Worm (Caenorhabditis elegans): ENCODE data around the gene W01C8.5.

Gene W01C8.5

DNA sequence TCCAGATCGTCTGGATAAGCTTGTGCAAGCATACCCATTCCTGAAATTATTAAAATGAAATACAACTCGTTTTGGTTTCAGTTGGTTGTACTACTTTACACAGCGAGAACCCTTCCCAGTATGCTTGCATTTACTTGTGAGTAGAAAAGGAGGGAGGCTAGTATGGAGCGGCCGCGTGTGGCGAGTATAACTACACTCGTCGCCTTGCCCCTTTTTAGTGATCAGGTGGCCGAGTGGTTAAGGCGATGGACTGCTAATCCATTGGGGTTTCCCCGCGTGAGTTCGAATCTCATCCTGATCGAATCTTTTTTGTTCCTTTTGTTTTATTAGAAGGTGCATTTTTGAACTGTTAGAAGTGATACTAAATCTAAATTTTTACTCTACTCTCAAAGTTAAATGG is 10.7 kb upstream of the W01C8.5 start (continued):
- TF ChIP-seq F37B4.10 (GFP tag; IDR thresholded peaks at IDR 0.05) (0 out of 2 replicates have a peak, but pooled peaks have one; percentile 52), K12H6.12 (tag; optimal IDR thresholded peaks at IDR 0.05) (peak; percentile 14), sptf-2 (GFP tag; optimal IDR thresholded peaks at IDR 0.05) (peak; percentile 19), egrh-3 (GFP tag; IDR thresholded peaks at IDR 0.05) (0 out of 2 replicates have a peak, but pooled peaks have one; percentile 41), B0336.3 (GFP tag; IDR thresholded peaks at IDR 0.05) (peak; percentile 64; the same call in 1 of the 2 replicates), bed-2 (GFP tag; IDR thresholded peaks at IDR 0.05) (peak; percentile 65; the same call in 1 of the 2 replicates), akir-1 (GFP tag; optimal IDR thresholded peaks at IDR 0.05) (peak; percentile 59), rpc-1 (optimal IDR thresholded peaks at IDR 0.05) (peak; percentile 96), rpc-1 (tag; optimal IDR thresholded peaks at IDR 0.05) (peak; percentile 93), mes-4 (tag; optimal IDR thresholded peaks at IDR 0.05) (peak; percentile 80), F57C9.4 (tag; optimal IDR thresholded peaks at IDR 0.05) (no peak), attf-5 (GFP tag; optimal IDR thresholded peaks at IDR 0.05) (peak; percentile 56), F10E7.11 (tag; optimal IDR thresholded peaks at IDR 0.05) (peak; percentile 66), mxl-1 (tag; optimal IDR thresholded peaks at IDR 0.05) (peak; percentile 28), ztf-18 (tag; optimal IDR thresholded peaks at IDR 0.05) (peak; percentile 71), hmg-20 (GFP tag; IDR thresholded peaks at IDR 0.05) (peak; percentile 78), Y95B8A.8 (GFP tag; IDR thresholded peaks at IDR 0.05) (peak; percentile 48; the same call in 1 of the 2 replicates), dpl-1 (GFP tag; optimal IDR thresholded peaks at IDR 0.05) (no peak), unc-130 (GFP tag; optimal IDR thresholded peaks at IDR 0.05) (peak; percentile 59), fkh-3 (tag; optimal IDR thresholded peaks at IDR 0.05) (peak; percentile 26), K11D2.4 (GFP tag; IDR thresholded peaks at IDR 0.05) (0 out of 2 replicates have a peak, but pooled peaks have one; percentile 45), lin-26 (GFP tag; IDR thresholded peaks at IDR 0.05) (peak; percentile 94), B0035.1 (tag; optimal IDR thresholded peaks at IDR 0.05) (peak; percentile 58), nfyb-1 (GFP tag; IDR thresholded peaks at IDR 0.05) (peak; percentile 92; the same call in 1 of the 2 replicates), pbrm-1 (GFP tag; IDR thresholded peaks at IDR 0.05) (peak; percentile 90), ceh-79 (tag; optimal IDR thresholded peaks at IDR 0.05) (no peak), tbp1 (GFP tag; optimal IDR thresholded peaks at IDR 0.05) (peak; percentile 97), ceh-91 (GFP tag; IDR thresholded peaks at IDR 0.05) (no peak), dpff-1 (tag; optimal IDR thresholded peaks at IDR 0.05) (no peak), athp-1 (tag; optimal IDR thresholded peaks at IDR 0.05) (peak; percentile 74), F52B5.7 (tag; optimal IDR thresholded peaks at IDR 0.05) (peak; percentile 85), hsf-1 (GFP tag; IDR thresholded peaks at IDR 0.05) (0 out of 2 replicates have a peak, but pooled peaks have one; percentile 31), ztf-28 (GFP tag; IDR thresholded peaks at IDR 0.05) (peak; percentile 75; the same call in 1 of the 2 replicates), B0019.2 (GFP tag; conservative IDR thresholded peaks at IDR 0.05) (no peak), chd-7 (tag; optimal IDR thresholded peaks at IDR 0.05) (peak; percentile 82), F39B2.1 (GFP tag; IDR thresholded peaks at IDR 0.05) (no peak), madf-6 (GFP tag; IDR thresholded peaks at IDR 0.05) (peak; percentile 63), ztf-25 (GFP tag; IDR thresholded peaks at IDR 0.05) (peak; percentile 93), egl-44 (GFP tag; IDR thresholded peaks at IDR 0.05) (peak; percentile 94), aptf-2 (GFP tag; conservative IDR thresholded peaks at IDR 0.05) (0 out of 2 replicates have a peak, but pooled peaks have one; percentile 20), ztf-3 (GFP tag; optimal IDR thresholded peaks at IDR 0.05) (peak; percentile 37), sea-2 (GFP tag; IDR thresholded peaks at IDR 0.05) (no peak), aptf-3 (GFP tag; IDR thresholded peaks at IDR 0.05) (no peak), ztf-6 (GFP tag; IDR thresholded peaks at IDR 0.05) (peak; percentile 83; the same call in 1 of the 2 replicates), attf-6 (GFP tag; IDR thresholded peaks at IDR 0.05) (peak; percentile 41; the same call in 1 of the 2 replicates), madf-10 (tag; optimal IDR thresholded peaks at IDR 0.05) (peak; percentile 78), zfh-2 (GFP tag; conservative IDR thresholded peaks at IDR 0.05) (peak; percentile 45), hrde-1 (tag; optimal IDR thresholded peaks at IDR 0.05; ENCODE audit: borderline replicate concordance) (peak; percentile 56), ceh-58 (GFP tag; IDR thresholded peaks at IDR 0.05) (no peak), nhr-120 (GFP tag; IDR thresholded peaks at IDR 0.05) (peak; percentile 89)
